Worm (Caenorhabditis elegans) whole organism, young adult: ENCODE results near the gene arl-5.
A peak's percentile ranks its signal among the peaks of the same experiment; 100 is the strongest.
"Not testable (repeated sequence)": the region's sequence is repeated elsewhere in the genome, so short reads cannot be mapped to it uniquely, and the experiment has no call there.

ENCODE experiments used
- B0261.1 ChIP-seq: sonication (generic microtip); optimal IDR thresholded peaks from 2 replicates; lab custom pipeline; 2016; ENCODE audit warnings: mild to moderate bottlenecking, missing genetic modification characterization, moderate library complexity, missing compliant biosample characterization
- B0336.3 ChIP-seq: fragments of 200-800 bp; sonication (Bioruptor generic); IDR thresholded peaks from 2 replicates; pipeline ENCODE4 v1.3.6; 2022; ENCODE audit warnings: missing genetic modification characterization, missing compliant biosample characterization
- F22D6.2 ChIP-seq: sonication (generic microtip); optimal IDR thresholded peaks from 2 replicates; lab custom pipeline; 2016; ENCODE audit warnings: mild to moderate bottlenecking, missing genetic modification characterization, missing compliant biosample characterization
- F33H1.4 ChIP-seq: fragments of 200-800 bp; sonication (Bioruptor generic); IDR thresholded peaks from 2 replicates; pipeline ENCODE4 v1.3.6; 2022; ENCODE audit warnings: missing genetic modification reagents, missing genetic modification characterization, missing compliant biosample characterization
- F37B4.10 ChIP-seq: fragments of 200-800 bp; sonication (Bioruptor generic); IDR thresholded peaks from 2 replicates; pipeline ENCODE4 v1.3.6; 2022; ENCODE audit warnings: missing genetic modification characterization, missing compliant biosample characterization
- F57A8.1 ChIP-seq: fragments of 200-800 bp; sonication (Bioruptor generic); optimal IDR thresholded peaks from 2 replicates; lab custom pipeline; 2018; ENCODE audit warnings: mild to moderate bottlenecking, missing genetic modification characterization, moderate library complexity, missing compliant biosample characterization
- T26A5.8 ChIP-seq: sonication (generic microtip); optimal IDR thresholded peaks from 2 replicates; lab custom pipeline; 2016; ENCODE audit warnings: missing genetic modification characterization, missing compliant biosample characterization
- Y53G8AR.9 ChIP-seq: fragments of 200-800 bp; sonication (Bioruptor generic); conservative IDR thresholded peaks from 2 replicates; pipeline ENCODE4 v1.3.6; 2022; ENCODE audit warnings: missing genetic modification reagents, missing genetic modification characterization, missing compliant biosample characterization
- Y79H2A.3 ChIP-seq: fragments of 200-800 bp; sonication (Bioruptor generic); conservative IDR thresholded peaks from 2 replicates; pipeline ENCODE4 v1.3.6; 2022; ENCODE audit warnings: missing genetic modification reagents, missing genetic modification characterization, missing compliant biosample characterization
- akir-1 ChIP-seq: fragments of 200-800 bp; sonication (Bioruptor generic); optimal IDR thresholded peaks from 2 replicates; lab custom pipeline; 2018; ENCODE audit warnings: mild to moderate bottlenecking, missing genetic modification characterization, moderate library complexity, missing compliant biosample characterization
- cebp-1 ChIP-seq, 2 experiments: fragments of 200-800 bp in 1 of 2; sonication (Bioruptor generic) in 1 of 2; sonication (generic microtip) in 1 of 2; IDR thresholded peaks in 1 of 2; optimal IDR thresholded peaks in 1 of 2; 2 replicates each; pipeline versions ENCODE4 v1.3.6 to Lab custom; 2017 to 2022; ENCODE audit warnings: missing compliant biosample characterization in 2 of 2, missing genetic modification characterization in 2 of 2, mild to moderate bottlenecking in 1 of 2, missing genetic modification reagents in 1 of 2, moderate library complexity in 1 of 2
- dox-1 ChIP-seq: fragments of 200-800 bp; sonication (Bioruptor generic); IDR thresholded peaks from 2 replicates; pipeline ENCODE4 v1.3.6; 2022; ENCODE audit warnings: missing genetic modification reagents, missing genetic modification characterization, missing compliant biosample characterization
- dpl-1 ChIP-seq: fragments of 150-350 bp; optimal IDR thresholded peaks from 2 replicates; lab custom pipeline; 2014; ENCODE audit warnings: missing biosample characterization, missing genetic modification reagents, missing genetic modification characterization
- egrh-3 ChIP-seq: fragments of 200-800 bp; sonication (Bioruptor generic); IDR thresholded peaks from 2 replicates; pipeline ENCODE4 v1.3.6; 2022; ENCODE audit warnings: missing genetic modification reagents, missing genetic modification characterization, missing compliant biosample characterization
- ekl-4 ChIP-seq: fragments of 200-800 bp; sonication (Bioruptor generic); IDR thresholded peaks from 2 replicates; pipeline ENCODE4 v1.3.6; 2022; ENCODE audit warnings: missing genetic modification reagents, missing genetic modification characterization, missing compliant biosample characterization
- gei-17 ChIP-seq: fragments of 200-800 bp; sonication (Bioruptor generic); optimal IDR thresholded peaks from 2 replicates; lab custom pipeline; 2018; ENCODE audit warnings: mild to moderate bottlenecking, missing genetic modification characterization, missing compliant biosample characterization
- him-1 ChIP-seq: sonication (generic microtip); optimal IDR thresholded peaks from 2 replicates; lab custom pipeline; 2016; ENCODE audit warnings: missing genotype, missing genetic modification reagents, missing genetic modification characterization, missing compliant biosample characterization
- hlh-12 ChIP-seq: sonication (generic microtip); optimal IDR thresholded peaks from 2 replicates; lab custom pipeline; 2016; ENCODE audit warnings: missing genetic modification characterization, missing compliant biosample characterization
- hmg-1.2 ChIP-seq: fragments of 200-800 bp; sonication (Bioruptor generic); IDR thresholded peaks from 2 replicates; pipeline ENCODE4 v1.3.6; 2022; ENCODE audit warnings: missing genetic modification reagents, missing genetic modification characterization, missing compliant biosample characterization
- let-526 ChIP-seq: fragments of 200-800 bp; sonication (Bioruptor generic); IDR thresholded peaks from 2 replicates; pipeline ENCODE4 v1.3.6; 2022; ENCODE audit warnings: missing genetic modification reagents, missing genetic modification characterization, missing compliant biosample characterization
- lin-26 ChIP-seq: fragments of 200-800 bp; sonication (Bioruptor generic); IDR thresholded peaks from 2 replicates; pipeline ENCODE4 v1.3.6; 2022; ENCODE audit warnings: missing genetic modification reagents, missing genetic modification characterization, missing compliant biosample characterization
- lin-35 ChIP-seq, 3 experiments: fragments of 150-350 bp in 2 of 3; sonication (generic microtip) in 1 of 3; optimal IDR thresholded peaks; 2 replicates each; lab custom pipeline; 2014 to 2018; ENCODE audit warnings: missing biosample characterization in 3 of 3, missing genetic modification characterization in 3 of 3, missing genetic modification reagents in 3 of 3
- lin-54 ChIP-seq: fragments of 200-800 bp; sonication (Bioruptor generic); optimal IDR thresholded peaks from 2 replicates; lab custom pipeline; 2018; ENCODE audit warnings: mild to moderate bottlenecking, missing genetic modification characterization, missing compliant biosample characterization
- lir-1 ChIP-seq: fragments of 200-800 bp; sonication (Bioruptor generic); conservative IDR thresholded peaks from 2 replicates; pipeline ENCODE4 v1.3.6; 2022; ENCODE audit warnings: missing genetic modification reagents, missing genetic modification characterization, missing compliant biosample characterization
- madf-3 ChIP-seq: fragments of 200-800 bp; sonication (Bioruptor generic); IDR thresholded peaks from 2 replicates; pipeline ENCODE4 v1.3.6; 2022; ENCODE audit warnings: missing genetic modification reagents, missing genetic modification characterization, missing compliant biosample characterization
- madf-6 ChIP-seq: fragments of 200-800 bp; sonication (Bioruptor generic); IDR thresholded peaks from 2 replicates; pipeline ENCODE4 v1.3.6; 2022; ENCODE audit warnings: missing genetic modification reagents, missing genetic modification characterization, missing compliant biosample characterization
- madf-8 ChIP-seq: fragments of 200-800 bp; sonication (Bioruptor generic); conservative IDR thresholded peaks from 2 replicates; pipeline ENCODE4 v1.3.6; 2022; ENCODE audit warnings: missing genetic modification reagents, missing genetic modification characterization, missing compliant biosample characterization
- mcd-1 ChIP-seq: fragments of 200-800 bp; sonication (Bioruptor generic); IDR thresholded peaks from 2 replicates; pipeline ENCODE4 v1.3.6; 2022; ENCODE audit warnings: missing genetic modification reagents, missing genetic modification characterization, missing compliant biosample characterization
- mel-28 ChIP-seq: sonication (generic microtip); optimal IDR thresholded peaks from 2 replicates; lab custom pipeline; 2016; ENCODE audit warnings: borderline replicate concordance, mild to moderate bottlenecking, missing genetic modification characterization, missing compliant biosample characterization
- mxl-1 ChIP-seq: sonication (generic microtip); optimal IDR thresholded peaks from 2 replicates; lab custom pipeline; 2016; ENCODE audit warnings: missing genetic modification characterization, missing compliant biosample characterization
- nfya-2 ChIP-seq: fragments of 200-800 bp; sonication (Bioruptor generic); IDR thresholded peaks from 2 replicates; pipeline ENCODE4 v1.3.6; 2022; ENCODE audit warnings: missing genetic modification reagents, missing genetic modification characterization, missing compliant biosample characterization
- nhr-80 ChIP-seq: sonication (generic microtip); optimal IDR thresholded peaks from 2 replicates; lab custom pipeline; 2016; ENCODE audit warnings: missing genetic modification characterization, missing compliant biosample characterization
- pbrm-1 ChIP-seq: fragments of 200-800 bp; sonication (Bioruptor generic); IDR thresholded peaks from 2 replicates; pipeline ENCODE4 v1.3.6; 2022; ENCODE audit warnings: missing genetic modification reagents, missing genetic modification characterization, missing compliant biosample characterization
- rpc-1 ChIP-seq, 2 experiments: fragments of 150-350 bp in 1 of 2; sonication (generic microtip) in 1 of 2; optimal IDR thresholded peaks; 2 replicates each; lab custom pipeline; 2014 to 2018; ENCODE audit warnings: missing biosample characterization in 1 of 2, missing genetic modification characterization in 1 of 2, missing genetic modification reagents in 1 of 2, missing genotype in 1 of 2
- somi-1 ChIP-seq: fragments of 200-800 bp; sonication (Bioruptor generic); optimal IDR thresholded peaks from 2 replicates; lab custom pipeline; 2018; ENCODE audit warnings: mild to moderate bottlenecking, missing genetic modification characterization, missing compliant biosample characterization
- tbp1 ChIP-seq: fragments of 200-800 bp; sonication (Bioruptor generic); optimal IDR thresholded peaks from 2 replicates; lab custom pipeline; 2018; ENCODE audit warnings: mild to moderate bottlenecking, missing genetic modification characterization, missing compliant biosample characterization
- unc-130 ChIP-seq: sonication (generic microtip); optimal IDR thresholded peaks from 2 replicates; lab custom pipeline; 2016; ENCODE audit warnings: missing genetic modification reagents, missing genetic modification characterization, missing compliant biosample characterization
- ztf-28 ChIP-seq: fragments of 200-800 bp; sonication (Bioruptor generic); IDR thresholded peaks from 2 replicates; pipeline ENCODE4 v1.3.6; 2022; ENCODE audit warnings: missing genetic modification reagents, missing genetic modification characterization, missing compliant biosample characterization
- ztf-6 ChIP-seq: fragments of 200-800 bp; sonication (Bioruptor generic); IDR thresholded peaks from 2 replicates; pipeline ENCODE4 v1.3.6; 2022; ENCODE audit warnings: missing genetic modification reagents, missing genetic modification characterization, missing compliant biosample characterization

The arl-5 gene

ce11 chrIII:9849111-9849510 is 26.1 kb downstream of the arl-5 start:
- TF ChIP-seq madf-8 (peak; percentile 29; the same call in 1 of the 2 replicates), madf-3 (GFP tag; lab: Robert Waterston, UW) (0 out of 2 replicates have a peak, but pooled peaks have one; percentile 57), B0261.1 (tag; lab: Kevin White, UChicago) (peak; percentile 43), lin-26 (peak; percentile 73; the same call in 1 of the 2 replicates), ztf-28 (0 out of 2 replicates have a peak, but pooled peaks have one; percentile 53), ekl-4 (GFP tag; lab: Robert Waterston, UW) (peak; percentile 21; the same call in 1 of the 2 replicates), Y79H2A.3 (GFP tag; lab: Robert Waterston, UW) (peak; percentile 64; the same call in 1 of the 2 replicates), mcd-1 (peak; percentile 74), hmg-1.2 (GFP tag; lab: Robert Waterston, UW) (peak; percentile 39), tbp1 (GFP tag; lab: Kevin White, UChicago) (peak; percentile 73), pbrm-1 (GFP tag; lab: Robert Waterston, UW) (0 out of 2 replicates have a peak, but pooled peaks have one; percentile 42), rpc-1 (tag; optimal IDR thresholded peaks at IDR 0.05; lab: Kevin White, UChicago) (peak; percentile 49), madf-6 (GFP tag; lab: Robert Waterston, UW) (peak; percentile 59), egrh-3 (GFP tag; lab: Robert Waterston, UW) (0 out of 2 replicates have a peak, but pooled peaks have one; percentile 14)
- TF ChIP-seq rpc-1 (optimal IDR thresholded peaks at IDR 0.05; lab: Kevin White, UChicago): not testable (repeated sequence)

ce11 chrIII:9849950-9850349 is 26.9 kb downstream of the arl-5 start:
- TF ChIP-seq F33H1.4 (GFP tag; lab: Robert Waterston, UW): no peak
- TF ChIP-seq nhr-80: peak; percentile 62
- no peak for TF ChIP-seq T26A5.8 (tag; lab: Kevin White, UChicago)

ce11 chrIII:9850877-9851276 is 27.8 kb downstream of the arl-5 start:
- TF ChIP-seq B0261.1 (tag; lab: Kevin White, UChicago): no peak
- peak; percentile 47 for TF ChIP-seq nhr-80

ce11 chrIII:9851547-9851946 is 28.5 kb downstream of the arl-5 start, which contains the start of gene K11H3.3:
K11H3.3 (plus strand) TSS chrIII:9851854.
- TF ChIP-seq dox-1 (GFP tag; lab: Robert Waterston, UW) (0 out of 2 replicates have a peak, but pooled peaks have one; percentile 5), mel-28 (no peak)
- TF ChIP-seq, all 124 proteins: peak for 1

- TF ChIP-seq lin-35 (GFP tag; optimal IDR thresholded peaks at IDR 0.05; lab: Kevin White, UChicago): peak in 1 of 3 experiments; percentile 2
- TF ChIP-seq F22D6.2: no peak
- TF ChIP-seq gei-17 (GFP tag; lab: Kevin White, UChicago): no peak
- TF ChIP-seq cebp-1 (GFP tag; IDR thresholded peaks at IDR 0.05; lab: Robert Waterston, UW): no peak
- no peak for TF ChIP-seq cebp-1 (tag; optimal IDR thresholded peaks at IDR 0.05; lab: Kevin White, UChicago)
- TF ChIP-seq dpl-1 (GFP tag; lab: Kevin White, UChicago): no peak
- TF ChIP-seq nfya-2 (GFP tag; lab: Robert Waterston, UW): no peak
- TF ChIP-seq hlh-12 (tag; lab: Kevin White, UChicago): no peak
- TF ChIP-seq F37B4.10 (GFP tag; lab: Robert Waterston, UW): no peak
- peak; percentile 98 for TF ChIP-seq him-1 (tag; lab: Kevin White, UChicago)
- TF ChIP-seq B0336.3 (GFP tag; lab: Robert Waterston, UW): peak; percentile 63; the same call in 1 of the 2 replicates
- no peak for TF ChIP-seq lin-54 (GFP tag; lab: Kevin White, UChicago)
- TF ChIP-seq ztf-6: no peak
- peak; percentile 2 for TF ChIP-seq somi-1
- TF ChIP-seq F57A8.1 (GFP tag; lab: Kevin White, UChicago): no peak
- TF ChIP-seq akir-1: no peak
- TF ChIP-seq pbrm-1 (GFP tag; lab: Robert Waterston, UW): peak; percentile 25; the same call in 1 of the 2 replicates
- no peak for TF ChIP-seq let-526 (GFP tag; lab: Robert Waterston, UW)
- TF ChIP-seq Y53G8AR.9 (GFP tag; lab: Robert Waterston, UW): 0 out of 2 replicates have a peak, but pooled peaks have one; percentile 51
- TF ChIP-seq lir-1: no peak
- no peak for TF ChIP-seq unc-130 (GFP tag; lab: Kevin White, UChicago)
- TF ChIP-seq mxl-1 (tag; lab: Kevin White, UChicago): no peak
Measured at ce11 chrIII:9853667-9854620, 30.9 kb downstream of the arl-5 start.
